Worm (Caenorhabditis elegans) whole organism, L2 larva: Measurements from ENCODE around the gene fbxa-100.

Experiments
- C34F6.9 ChIP-seq: fragments of 150-350 bp; optimal IDR thresholded peaks from 2 replicates; lab custom pipeline; 2014; ENCODE audit warnings: missing biosample characterization, missing genetic modification characterization
- F13H6.1 ChIP-seq: sonication (generic microtip); optimal IDR thresholded peaks from 2 replicates; lab custom pipeline; 2016; ENCODE audit warnings: missing genetic modification characterization, missing compliant biosample characterization
- R02D3.7 ChIP-seq: fragments of 150-350 bp; optimal IDR thresholded peaks from 2 replicates; lab custom pipeline; 2014; ENCODE audit warnings: missing biosample characterization, missing genetic modification characterization
- Y55F3AM.14 ChIP-seq: fragments of 200-800 bp; sonication (Bioruptor generic); optimal IDR thresholded peaks from 2 replicates; lab custom pipeline; 2018; ENCODE audit warnings: mild to moderate bottlenecking, missing genetic modification characterization, missing compliant biosample characterization
- alr-1 ChIP-seq: fragments of 150-350 bp; optimal IDR thresholded peaks from 2 replicates; lab custom pipeline; 2014; ENCODE audit warnings: missing biosample characterization, missing genetic modification characterization
- aly-2 ChIP-seq: fragments of 150-350 bp; optimal IDR thresholded peaks from 2 replicates; lab custom pipeline; 2014; ENCODE audit warnings: missing biosample characterization, missing genetic modification characterization
- ama-1 ChIP-seq: fragments of 150-350 bp; optimal IDR thresholded peaks from 2 replicates; lab custom pipeline; 2018; ENCODE audit warnings: inconsistent platforms
- blmp-1 ChIP-seq: sonication (generic microtip); optimal IDR thresholded peaks from 2 replicates; lab custom pipeline; 2017; ENCODE audit warnings: missing genetic modification characterization, mild to moderate bottlenecking, missing compliant biosample characterization, antibody characterized with exemption, moderate library complexity; ENCODE audit not compliant: insufficient read depth
- ceh-16 ChIP-seq: fragments of 150-350 bp; optimal IDR thresholded peaks from 2 replicates; lab custom pipeline; 2014; ENCODE audit warnings: missing biosample characterization, missing genetic modification characterization
- ceh-82 ChIP-seq: fragments of 150-350 bp; optimal IDR thresholded peaks from 2 replicates; lab custom pipeline; 2014; ENCODE audit warnings: missing biosample characterization, missing genetic modification characterization
- crh-2 ChIP-seq: sonication (generic microtip); optimal IDR thresholded peaks from 2 replicates; lab custom pipeline; 2017; ENCODE audit warnings: missing biosample characterization, missing genetic modification characterization
- dmd-4 ChIP-seq: sonication (generic microtip); optimal IDR thresholded peaks from 2 replicates; lab custom pipeline; 2017; ENCODE audit warnings: missing biosample characterization, missing genetic modification characterization
- egl-27 ChIP-seq: sonication (generic microtip); optimal IDR thresholded peaks from 3 replicates; lab custom pipeline; 2017; ENCODE audit warnings: missing biosample characterization, missing genetic modification reagents, missing genetic modification characterization
- elt-1 ChIP-seq: fragments of 150-350 bp; optimal IDR thresholded peaks from 2 replicates; lab custom pipeline; 2014; ENCODE audit warnings: missing biosample characterization, missing genetic modification characterization
- elt-3 ChIP-seq: sonication (generic microtip); optimal IDR thresholded peaks from 2 replicates; lab custom pipeline; 2017; ENCODE audit warnings: missing biosample characterization, missing genetic modification characterization
- fos-1 ChIP-seq: fragments of 150-350 bp; optimal IDR thresholded peaks from 2 replicates; lab custom pipeline; 2014; ENCODE audit warnings: missing biosample characterization, missing genetic modification characterization
- lin-13 ChIP-seq: fragments of 150-350 bp; optimal IDR thresholded peaks from 2 replicates; lab custom pipeline; 2014; ENCODE audit warnings: missing biosample characterization, missing genetic modification reagents, missing genetic modification characterization
- lin-39 ChIP-seq: fragments of 150-350 bp; optimal IDR thresholded peaks from 2 replicates; lab custom pipeline; 2014; ENCODE audit warnings: missing biosample characterization, missing genetic modification reagents, missing genetic modification characterization
- mab-5 ChIP-seq: fragments of 150-350 bp; optimal IDR thresholded peaks from 2 replicates; lab custom pipeline; 2014; ENCODE audit warnings: missing biosample characterization, missing genetic modification characterization
- mbf-1 ChIP-seq: sonication (generic microtip); optimal IDR thresholded peaks from 2 replicates; lab custom pipeline; 2017; ENCODE audit warnings: missing biosample characterization, missing genetic modification characterization
- nhr-10 ChIP-seq: sonication (generic microtip); optimal IDR thresholded peaks from 2 replicates; lab custom pipeline; 2017; ENCODE audit warnings: missing biosample characterization, missing genetic modification characterization
- nhr-11 ChIP-seq: fragments of 150-350 bp; optimal IDR thresholded peaks from 2 replicates; lab custom pipeline; 2014; ENCODE audit warnings: missing biosample characterization, missing genetic modification characterization
- nhr-12 ChIP-seq: fragments of 150-350 bp; optimal IDR thresholded peaks from 2 replicates; lab custom pipeline; 2014; ENCODE audit warnings: missing biosample characterization, missing genetic modification characterization
- nhr-129 ChIP-seq: fragments of 150-350 bp; optimal IDR thresholded peaks from 2 replicates; lab custom pipeline; 2014; ENCODE audit warnings: missing biosample characterization, missing genetic modification characterization
- nhr-21 ChIP-seq: fragments of 150-350 bp; optimal IDR thresholded peaks from 2 replicates; lab custom pipeline; 2014; ENCODE audit warnings: missing biosample characterization, missing genetic modification characterization
- nhr-237 ChIP-seq: fragments of 150-350 bp; optimal IDR thresholded peaks from 2 replicates; lab custom pipeline; 2014; ENCODE audit warnings: missing biosample characterization, missing genetic modification characterization
- nhr-25 ChIP-seq: fragments of 150-350 bp; sonication (generic microtip); optimal IDR thresholded peaks from 3 replicates; lab custom pipeline; 2014; ENCODE audit warnings: missing biosample characterization, missing genetic modification characterization
- nhr-6 ChIP-seq: fragments of 150-350 bp; optimal IDR thresholded peaks from 2 replicates; lab custom pipeline; 2014; ENCODE audit warnings: missing biosample characterization, missing genetic modification characterization
- nhr-77 ChIP-seq: fragments of 150-350 bp; optimal IDR thresholded peaks from 2 replicates; lab custom pipeline; 2014; ENCODE audit warnings: missing biosample characterization, missing genetic modification characterization
- sem-4 ChIP-seq: fragments of 150-350 bp; optimal IDR thresholded peaks from 2 replicates; lab custom pipeline; 2014; ENCODE audit warnings: missing biosample characterization, missing genetic modification reagents, missing genetic modification characterization
- skn-1 ChIP-seq: sonication (generic microtip); optimal IDR thresholded peaks from 2 replicates; lab custom pipeline; 2017; ENCODE audit warnings: missing biosample characterization, missing genetic modification characterization
- sma-3 ChIP-seq: sonication (generic microtip); optimal IDR thresholded peaks from 2 replicates; lab custom pipeline; 2016; ENCODE audit warnings: missing genetic modification reagents, missing genetic modification characterization, missing compliant biosample characterization
- unc-39 ChIP-seq: fragments of 150-350 bp; optimal IDR thresholded peaks from 2 replicates; lab custom pipeline; 2014; ENCODE audit warnings: missing biosample characterization, missing genetic modification characterization
- unc-55 ChIP-seq: fragments of 150-350 bp; sonication (generic microtip); optimal IDR thresholded peaks from 3 replicates; lab custom pipeline; 2014; ENCODE audit warnings: missing biosample characterization, missing genetic modification reagents, missing genetic modification characterization
- zag-1 ChIP-seq: fragments of 150-350 bp; optimal IDR thresholded peaks from 2 replicates; lab custom pipeline; 2014; ENCODE audit warnings: missing biosample characterization, missing genetic modification characterization
- ztf-1 ChIP-seq: fragments of 200-800 bp; sonication (Bioruptor generic); conservative IDR thresholded peaks from 2 replicates; pipeline ENCODE4 v1.3.6; 2022; ENCODE audit warnings: missing genetic modification characterization, missing compliant biosample characterization
- ztf-11 ChIP-seq: sonication (generic microtip); optimal IDR thresholded peaks from 2 replicates; lab custom pipeline; 2017; ENCODE audit warnings: missing biosample characterization, missing genetic modification characterization
- ztf-4 ChIP-seq: fragments of 150-350 bp; optimal IDR thresholded peaks from 2 replicates; lab custom pipeline; 2014; ENCODE audit warnings: missing biosample characterization, missing genetic modification characterization

Gene fbxa-100

DNA sequence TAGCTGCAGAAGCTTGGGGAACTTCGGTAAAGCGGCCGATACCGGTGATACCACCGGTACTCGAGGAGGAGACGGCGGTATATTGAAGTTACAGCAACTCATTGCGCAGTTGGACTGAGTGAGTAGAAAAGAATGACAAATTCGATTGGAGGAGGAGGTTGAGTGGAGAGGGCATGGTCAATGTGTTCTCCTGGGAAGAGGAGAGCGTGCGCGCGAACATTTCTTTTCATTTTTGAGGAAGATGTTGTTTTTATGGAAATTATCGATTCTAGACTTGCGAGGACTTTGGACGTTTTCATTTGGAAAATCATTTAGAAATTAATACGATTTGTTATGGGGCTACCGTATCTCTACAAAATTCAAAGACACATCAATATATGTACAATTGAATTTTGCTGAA, 32.7 kb downstream of the fbxa-100 start:
- TF ChIP-seq crh-2 (tag; lab: Kevin White, UChicago) (no peak), alr-1 (tag; lab: Kevin White, UChicago) (no peak), dmd-4 (no peak), sem-4 (tag; lab: Kevin White, UChicago) (no peak), nhr-10 (no peak), C34F6.9 (tag; lab: Kevin White, UChicago) (no peak), F13H6.1 (tag; lab: Kevin White, UChicago) (no peak), unc-39 (tag; lab: Kevin White, UChicago) (no peak), nhr-6 (no peak), nhr-21 (tag; lab: Kevin White, UChicago) (no peak), ztf-4 (tag; lab: Kevin White, UChicago) (no peak), skn-1 (tag; lab: Kevin White, UChicago) (no peak), nhr-11 (tag; lab: Kevin White, UChicago) (no peak), zag-1 (tag; lab: Kevin White, UChicago) (no peak), ztf-1 (GFP tag; lab: Robert Waterston, UW) (no peak), nhr-12 (tag; lab: Kevin White, UChicago) (no peak), Y55F3AM.14 (no peak), nhr-25 (no peak), mbf-1 (tag; lab: Kevin White, UChicago) (no peak), ceh-16 (tag; lab: Kevin White, UChicago) (no peak)

DNA sequence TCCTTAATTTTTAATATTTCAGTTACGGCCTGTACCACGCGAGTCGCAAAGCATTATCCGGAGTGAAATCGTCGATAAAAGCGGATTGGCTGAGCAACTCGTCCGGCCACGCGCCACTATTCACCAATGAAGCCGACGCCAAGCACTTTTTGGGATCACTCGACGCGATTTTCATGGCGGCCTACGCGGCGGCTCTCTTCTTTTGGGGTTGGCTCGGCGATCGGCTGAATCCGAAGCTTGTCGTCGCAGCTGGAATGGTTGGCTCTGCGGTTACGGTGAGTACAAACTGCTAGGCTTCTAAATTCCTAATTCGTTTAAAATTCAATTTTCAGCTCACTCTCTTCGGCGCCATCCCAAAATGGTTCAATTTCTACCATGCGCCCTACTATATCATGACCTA, 37.0 kb downstream of the fbxa-100 start:
- TF ChIP-seq nhr-77 (no peak), elt-1 (no peak), egl-27 (tag; lab: Kevin White, UChicago) (no peak), C34F6.9 (tag; lab: Kevin White, UChicago) (no peak), aly-2 (tag; lab: Kevin White, UChicago) (no peak), lin-13 (GFP tag; lab: Kevin White, UChicago) (no peak), lin-39 (tag; lab: Kevin White, UChicago) (no peak), unc-55 (GFP tag; lab: Kevin White, UChicago) (no peak), ztf-4 (tag; lab: Kevin White, UChicago) (no peak), crh-2 (tag; lab: Kevin White, UChicago) (no peak)

DNA sequence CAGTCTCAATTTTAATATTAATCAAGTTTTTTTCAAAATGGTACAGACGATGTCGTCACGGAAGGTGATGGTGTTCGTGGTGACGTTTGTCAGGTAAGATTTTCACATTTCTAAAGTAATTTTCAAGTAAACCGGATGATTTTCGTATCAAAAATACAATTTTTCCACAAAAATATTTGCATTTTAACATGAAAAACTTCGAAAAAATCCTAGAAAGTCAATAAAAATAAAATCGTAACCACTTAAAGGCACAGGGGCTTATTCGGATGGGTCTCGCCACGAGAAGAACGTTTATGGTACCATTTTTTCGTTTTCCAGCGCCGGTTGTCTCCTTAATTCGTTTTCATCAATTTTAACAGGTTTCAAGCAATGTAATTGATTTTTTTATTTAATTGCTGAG, 37.6 kb downstream of the fbxa-100 start, which contains the start of gene T10C6.6:
Gene T10C6.6, plus strand, starts transcription at position 27 of the 400 bp plus-strand sequence.
- TF ChIP-seq ceh-82, result no peak
- TF ChIP-seq sem-4 (tag; lab: Kevin White, UChicago), result no peak
- no peak for TF ChIP-seq ztf-1 (GFP tag; lab: Robert Waterston, UW)
- no peak for TF ChIP-seq unc-39 (tag; lab: Kevin White, UChicago)
- TF ChIP-seq ama-1, result no peak
- TF ChIP-seq nhr-129, result no peak
- no peak for TF ChIP-seq ceh-16 (tag; lab: Kevin White, UChicago)
- TF ChIP-seq unc-55 (GFP tag; lab: Kevin White, UChicago), result no peak
- TF ChIP-seq mab-5, result no peak
- TF ChIP-seq nhr-237 (tag; lab: Kevin White, UChicago), result no peak
- no peak for TF ChIP-seq blmp-1 (tag; lab: Kevin White, UChicago)
- no peak for TF ChIP-seq ztf-11
- no peak for TF ChIP-seq elt-1

DNA sequence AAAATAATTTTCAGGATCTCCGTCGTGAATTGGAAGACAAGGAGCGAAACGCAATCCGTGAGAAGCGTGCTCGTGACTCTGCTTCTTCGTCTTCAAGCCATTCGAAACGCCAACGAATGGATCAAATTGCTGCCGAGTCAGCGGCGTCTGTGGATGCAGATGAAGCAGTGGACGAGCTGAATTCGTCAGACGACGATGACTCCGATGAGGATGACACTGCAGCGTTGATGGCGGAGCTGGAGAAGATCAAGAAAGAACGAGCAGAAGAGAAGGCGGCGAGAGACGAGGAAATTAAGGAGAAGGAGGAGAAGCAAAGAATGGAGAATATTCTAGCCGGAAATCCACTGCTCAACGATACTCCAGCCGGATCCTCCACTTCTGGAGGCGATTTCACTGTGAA, 38.3 kb downstream of the fbxa-100 start:
- no peak for TF ChIP-seq elt-3 (tag; lab: Kevin White, UChicago)
- TF ChIP-seq ztf-4 (tag; lab: Kevin White, UChicago), result no peak
- TF ChIP-seq nhr-12 (tag; lab: Kevin White, UChicago), result no peak
- no peak for TF ChIP-seq elt-1
- no peak for TF ChIP-seq ztf-1 (GFP tag; lab: Robert Waterston, UW)
- TF ChIP-seq unc-39 (tag; lab: Kevin White, UChicago), result no peak
- no peak for TF ChIP-seq fos-1 (tag; lab: Kevin White, UChicago)
- no peak for TF ChIP-seq ceh-16 (tag; lab: Kevin White, UChicago)
- no peak for TF ChIP-seq crh-2 (tag; lab: Kevin White, UChicago)
- TF ChIP-seq nhr-10, result no peak
- no peak for TF ChIP-seq nhr-11 (tag; lab: Kevin White, UChicago)
- TF ChIP-seq sma-3 (GFP tag; lab: Kevin White, UChicago), result no peak
- TF ChIP-seq nhr-21 (tag; lab: Kevin White, UChicago), result no peak
- no peak for TF ChIP-seq R02D3.7 (tag; lab: Kevin White, UChicago)
- TF ChIP-seq nhr-6, result no peak
